Worm (Caenorhabditis elegans): Measurements from ENCODE around the gene egl-8.

The egl-8 gene

ce11 chrV:68112-68511, 47.5 kb downstream of the egl-8 start:
- TF ChIP-seq hlh-4 (tag; optimal IDR thresholded peaks at IDR 0.05) (no peak), C16A3.4 (tag; optimal IDR thresholded peaks at IDR 0.05) (no peak), efl-1 (optimal IDR thresholded peaks at IDR 0.05) (no peak), efl-1 (GFP tag; optimal IDR thresholded peaks at IDR 0.05 in 1 of 2) (peak in 1 of 2 experiments; percentile 10), alr-1 (tag; optimal IDR thresholded peaks at IDR 0.05; ENCODE audit: borderline replicate concordance) (no peak), fos-1 (tag; optimal IDR thresholded peaks at IDR 0.05) (no peak), unc-86 (tag; optimal IDR thresholded peaks at IDR 0.05) (no peak), ets-5 (GFP tag; IDR thresholded peaks at IDR 0.05) (no peak), aha-1 (tag; optimal IDR thresholded peaks at IDR 0.05) (no peak)

- TF ChIP-seq swsn-7 (tag; optimal IDR thresholded peaks at IDR 0.05) (no peak), efl-3 (GFP tag; optimal IDR thresholded peaks at IDR 0.05) (no peak), C34B4.2 (tag; optimal IDR thresholded peaks at IDR 0.05) (no peak), unc-98 (GFP tag; IDR thresholded peaks at IDR 0.05) (no peak), unc-30 (tag; optimal IDR thresholded peaks at IDR 0.05) (no peak), sptf-1 (tag; optimal IDR thresholded peaks at IDR 0.05) (no peak), nhr-11 (tag; optimal IDR thresholded peaks at IDR 0.05) (no peak), aha-1 (tag; optimal IDR thresholded peaks at IDR 0.05) (no peak), alr-1 (tag; optimal IDR thresholded peaks at IDR 0.05; ENCODE audit: borderline replicate concordance) (no peak), pax-3 (tag; optimal IDR thresholded peaks at IDR 0.05) (no peak), ceh-8 (GFP tag; optimal IDR thresholded peaks at IDR 0.05) (no peak), xbp-1 (tag; optimal IDR thresholded peaks at IDR 0.05) (no peak)
Measured at ce11 chrV:83732-84131, 63.1 kb downstream of the egl-8 start, which contains the start of gene daam-1. daam-1 (minus strand) TSS chrV:83832.

Measured in whole organism, L1 larva.